Fruit fly (Drosophila melanogaster) whole organism, embryonic: ENCODE results near the gene wls.

Experiments used
- Adf1 ChIP-seq: fragments of 200-800 bp; sonication (Bioruptor generic); IDR thresholded peaks from 2 replicates; pipeline ENCODE4 v1.3.6; 2022; ENCODE audit warnings: missing biosample characterization, missing genetic modification characterization
- B-H2 ChIP-seq: fragments of 200-800 bp; sonication (Bioruptor generic); optimal IDR thresholded peaks from 2 replicates; lab custom pipeline; 2018; ENCODE audit warnings: missing biosample characterization, mild to moderate bottlenecking, missing genetic modification characterization
- BtbVII ChIP-seq: fragments of 200-800 bp; sonication (Bioruptor generic); optimal IDR thresholded peaks from 3 replicates; lab custom pipeline; 2017; ENCODE audit warnings: missing biosample characterization, mild to moderate bottlenecking, missing genetic modification characterization
- CG10654 ChIP-seq: fragments of 200-800 bp; sonication (Bioruptor generic); optimal IDR thresholded peaks from 2 replicates; lab custom pipeline; 2016; ENCODE audit warnings: missing biosample characterization, missing genetic modification characterization
- CG11456 ChIP-seq: fragments of 200-800 bp; sonication (Bioruptor generic); IDR thresholded peaks from 3 replicates; pipeline ENCODE4 v1.3.6; 2022; ENCODE audit warnings: missing biosample characterization, missing genetic modification characterization
- CG11723 ChIP-seq: fragments of 200-800 bp; sonication (Bioruptor generic); optimal IDR thresholded peaks from 2 replicates; lab custom pipeline; 2017; ENCODE audit warnings: missing biosample characterization, mild to moderate bottlenecking, missing genetic modification characterization
- CG12219 ChIP-seq: fragments of 200-800 bp; sonication (Bioruptor generic); optimal IDR thresholded peaks from 3 replicates; lab custom pipeline; 2018; ENCODE audit warnings: missing biosample characterization, mild to moderate bottlenecking, missing genetic modification characterization
- CG12299 ChIP-seq: fragments of 200-800 bp; sonication (Bioruptor generic); optimal IDR thresholded peaks from 2 replicates; lab custom pipeline; 2018; ENCODE audit warnings: missing biosample characterization, mild to moderate bottlenecking, missing genetic modification characterization
- CG12391 ChIP-seq: fragments of 200-800 bp; sonication (Bioruptor generic); optimal IDR thresholded peaks from 3 replicates; lab custom pipeline; 2018; ENCODE audit warnings: missing biosample characterization, mild to moderate bottlenecking, missing genetic modification characterization, moderate library complexity
- CG1529 ChIP-seq: fragments of 200-800 bp; sonication (Bioruptor generic); optimal IDR thresholded peaks from 3 replicates; lab custom pipeline; 2018; ENCODE audit warnings: missing biosample characterization, missing genetic modification characterization
- CG16813 ChIP-seq: fragments of 200-800 bp; sonication (Bioruptor generic); IDR thresholded peaks from 3 replicates; pipeline ENCODE4 v1.3.6; 2022; ENCODE audit warnings: missing biosample characterization, missing genetic modification characterization; ENCODE audit not compliant: partially characterized antibody
- CG17829 ChIP-seq: fragments of 200-800 bp; optimal IDR thresholded peaks from 2 replicates; lab custom pipeline; 2019; ENCODE audit warnings: missing biosample characterization, mild to moderate bottlenecking, missing genetic modification characterization, moderate library complexity
- CG2120 ChIP-seq: fragments of 200-800 bp; sonication (Bioruptor generic); optimal IDR thresholded peaks from 3 replicates; lab custom pipeline; 2016; ENCODE audit warnings: missing biosample characterization, missing genetic modification characterization
- CG2678 ChIP-seq: fragments of 200-800 bp; sonication (Bioruptor generic); optimal IDR thresholded peaks from 3 replicates; lab custom pipeline; 2019; ENCODE audit warnings: missing biosample characterization, mild to moderate bottlenecking, missing genetic modification characterization, moderate library complexity
- CG2712 ChIP-seq: fragments of 200-800 bp; optimal IDR thresholded peaks from 3 replicates; lab custom pipeline; 2019; ENCODE audit warnings: missing biosample characterization, mild to moderate bottlenecking, missing genetic modification characterization, moderate library complexity
- CG2889 ChIP-seq: fragments of 200-800 bp; sonication (Bioruptor generic); IDR thresholded peaks from 3 replicates; pipeline ENCODE4 v1.3.6; 2022; ENCODE audit warnings: missing biosample characterization, missing genetic modification characterization
- CG30020 ChIP-seq: fragments of 200-800 bp; optimal IDR thresholded peaks from 2 replicates; lab custom pipeline; 2019; ENCODE audit warnings: missing biosample characterization, mild to moderate bottlenecking, missing genetic modification characterization, moderate library complexity
- CG3065 ChIP-seq: fragments of 200-800 bp; sonication (Bioruptor generic); optimal IDR thresholded peaks from 2 replicates; lab custom pipeline; 2016; ENCODE audit warnings: missing biosample characterization, missing genetic modification characterization
- CG31441 ChIP-seq: fragments of 200-800 bp; sonication (Bioruptor generic); IDR thresholded peaks from 2 replicates; pipeline ENCODE4 v1.3.6; 2022; ENCODE audit warnings: missing biosample characterization, missing genetic modification characterization
- CG32532 ChIP-seq: fragments of 200-800 bp; sonication (Bioruptor generic); IDR thresholded peaks from 2 replicates; pipeline ENCODE4 v1.3.6; 2022; ENCODE audit warnings: missing biosample characterization, missing genetic modification characterization
- CG34422 ChIP-seq: fragments of 200-800 bp; sonication (Bioruptor generic); IDR thresholded peaks from 3 replicates; pipeline ENCODE4 v1.3.6; 2022; ENCODE audit warnings: missing biosample characterization, missing genetic modification characterization
- CG5245 ChIP-seq: fragments of 200-800 bp; sonication (Bioruptor generic); optimal IDR thresholded peaks from 3 replicates; lab custom pipeline; 2016; ENCODE audit warnings: missing biosample characterization, missing genetic modification characterization
- CG6689 ChIP-seq: fragments of 200-800 bp; sonication (Bioruptor generic); IDR thresholded peaks from 2 replicates; pipeline ENCODE4 v1.3.6; 2022; ENCODE audit warnings: missing biosample characterization, missing genetic modification characterization
- CG7839 ChIP-seq: fragments of 200-800 bp; sonication (Bioruptor generic); optimal IDR thresholded peaks from 3 replicates; lab custom pipeline; 2018; ENCODE audit warnings: missing biosample characterization, mild to moderate bottlenecking, missing genetic modification characterization, moderate library complexity
- CG9932 ChIP-seq: fragments of 200-800 bp; sonication (Bioruptor generic); IDR thresholded peaks from 2 replicates; pipeline ENCODE4 v1.3.6; 2022; ENCODE audit warnings: missing biosample characterization, missing genetic modification characterization
- CoRest ChIP-seq: fragments of 200-800 bp; sonication (Bioruptor generic); optimal IDR thresholded peaks from 3 replicates; lab custom pipeline; 2018; ENCODE audit warnings: missing biosample characterization, mild to moderate bottlenecking, missing genetic modification characterization, moderate library complexity
- Dad ChIP-seq: fragments of 200-800 bp; sonication (Bioruptor generic); optimal IDR thresholded peaks from 3 replicates; lab custom pipeline; 2016; ENCODE audit warnings: missing biosample characterization, missing genetic modification characterization
- Doc2 ChIP-seq: fragments of 200-800 bp; sonication (Bioruptor generic); IDR thresholded peaks from 2 replicates; pipeline ENCODE4 v1.3.6; 2022; ENCODE audit warnings: missing biosample characterization, missing genetic modification characterization
- Fer3 ChIP-seq: fragments of 200-800 bp; sonication (Bioruptor generic); optimal IDR thresholded peaks from 2 replicates; lab custom pipeline; 2018; ENCODE audit warnings: missing biosample characterization, mild to moderate bottlenecking, missing genetic modification characterization, moderate library complexity
- HHEX ChIP-seq: fragments of 200-800 bp; sonication (Bioruptor generic); optimal IDR thresholded peaks from 3 replicates; lab custom pipeline; 2017; ENCODE audit warnings: missing biosample characterization, mild to moderate bottlenecking, missing genetic modification characterization, missing genetic modification reagents
- HLH4C ChIP-seq: fragments of 200-800 bp; sonication (Bioruptor generic); IDR thresholded peaks from 3 replicates; pipeline ENCODE4 v1.3.6; 2022; ENCODE audit warnings: missing biosample characterization, missing genetic modification characterization; ENCODE audit not compliant: partially characterized antibody
- Nf-YB ChIP-seq: fragments of 200-800 bp; sonication (Bioruptor generic); optimal IDR thresholded peaks from 3 replicates; lab custom pipeline; 2019; ENCODE audit warnings: missing biosample characterization, mild to moderate bottlenecking, missing genetic modification characterization, moderate library complexity
- Side ChIP-seq: fragments of 200-800 bp; sonication (Bioruptor generic); optimal IDR thresholded peaks from 2 replicates; lab custom pipeline; 2016; ENCODE audit warnings: missing biosample characterization, missing genetic modification characterization
- Sox100B ChIP-seq: fragments of 200-800 bp; sonication (Bioruptor generic); optimal IDR thresholded peaks from 3 replicates; lab custom pipeline; 2018; ENCODE audit warnings: missing biosample characterization, mild to moderate bottlenecking, missing genetic modification characterization
- Sox102F ChIP-seq: fragments of 200-800 bp; sonication (Bioruptor generic); optimal IDR thresholded peaks from 2 replicates; lab custom pipeline; 2018; ENCODE audit warnings: missing biosample characterization, mild to moderate bottlenecking, missing genetic modification characterization, moderate library complexity
- Usf ChIP-seq: fragments of 200-800 bp; sonication (Bioruptor generic); optimal IDR thresholded peaks from 2 replicates; lab custom pipeline; 2017; ENCODE audit warnings: missing genotype, missing biosample characterization, missing genetic modification characterization
- Xbp1 ChIP-seq: fragments of 200-800 bp; sonication (Bioruptor generic); optimal IDR thresholded peaks from 3 replicates; lab custom pipeline; 2016; ENCODE audit warnings: missing biosample characterization, mild to moderate bottlenecking, missing genetic modification characterization
- bab2 ChIP-seq: fragments of 200-800 bp; sonication (Bioruptor generic); optimal IDR thresholded peaks from 2 replicates; lab custom pipeline; 2016; ENCODE audit warnings: missing biosample characterization, missing genetic modification characterization
- bsh ChIP-seq, 2 experiments: fragments of 200-800 bp; sonication (Bioruptor generic); optimal IDR thresholded peaks; 2 replicates each; lab custom pipeline; 2017 to 2018; ENCODE audit warnings: mild to moderate bottlenecking in 2 of 2, missing biosample characterization in 2 of 2, missing genetic modification characterization in 2 of 2, moderate library complexity in 1 of 2
- ci ChIP-seq: fragments of 200-800 bp; sonication (Bioruptor generic); IDR thresholded peaks from 3 replicates; pipeline ENCODE4 v1.3.6; 2022; ENCODE audit warnings: missing biosample characterization, missing genetic modification characterization
- dmrt11E ChIP-seq: fragments of 200-800 bp; sonication (Bioruptor generic); optimal IDR thresholded peaks from 3 replicates; lab custom pipeline; 2018; ENCODE audit warnings: missing biosample characterization, mild to moderate bottlenecking, missing genetic modification characterization, moderate library complexity
- eyg ChIP-seq: fragments of 200-800 bp; sonication (Bioruptor generic); optimal IDR thresholded peaks from 3 replicates; lab custom pipeline; 2016; ENCODE audit warnings: missing biosample characterization, missing genetic modification characterization
- grau ChIP-seq: fragments of 200-800 bp; optimal IDR thresholded peaks from 3 replicates; lab custom pipeline; 2019; ENCODE audit warnings: missing biosample characterization, mild to moderate bottlenecking, missing genetic modification characterization, moderate library complexity
- gt ChIP-seq: fragments of 200-800 bp; sonication (Bioruptor generic); IDR thresholded peaks from 2 replicates; pipeline ENCODE4 v1.3.6; 2022; ENCODE audit warnings: missing biosample characterization, missing genetic modification characterization
- lbe ChIP-seq: fragments of 200-800 bp; sonication (Bioruptor generic); optimal IDR thresholded peaks from 2 replicates; lab custom pipeline; 2016; ENCODE audit warnings: missing biosample characterization, mild to moderate bottlenecking, missing genetic modification characterization
- lmd ChIP-seq: fragments of 200-800 bp; sonication (Bioruptor generic); IDR thresholded peaks from 2 replicates; pipeline ENCODE4 v1.3.6; 2022; ENCODE audit warnings: missing biosample characterization, missing genetic modification characterization
- pb ChIP-seq: fragments of 200-800 bp; sonication (Bioruptor generic); optimal IDR thresholded peaks from 3 replicates; lab custom pipeline; 2016; ENCODE audit warnings: missing biosample characterization, missing genetic modification characterization
- pnt ChIP-seq: fragments of 200-800 bp; sonication (Bioruptor generic); optimal IDR thresholded peaks from 3 replicates; lab custom pipeline; 2016; ENCODE audit warnings: missing biosample characterization, missing genetic modification characterization
- row ChIP-seq: fragments of 200-800 bp; sonication (Bioruptor generic); IDR thresholded peaks from 3 replicates; pipeline ENCODE4 v1.3.6; 2022; ENCODE audit warnings: missing biosample characterization, missing genetic modification characterization
- unpg ChIP-seq: fragments of 200-800 bp; sonication (Bioruptor generic); optimal IDR thresholded peaks from 3 replicates; lab custom pipeline; 2018; ENCODE audit warnings: missing biosample characterization, mild to moderate bottlenecking, missing genetic modification characterization, moderate library complexity
- zen ChIP-seq: fragments of 200-800 bp; sonication (Bioruptor generic); optimal IDR thresholded peaks from 3 replicates; lab custom pipeline; 2018; ENCODE audit warnings: missing biosample characterization, mild to moderate bottlenecking, missing genetic modification characterization, moderate library complexity
- zen2 ChIP-seq: fragments of 200-800 bp; sonication (Bioruptor generic); IDR thresholded peaks from 3 replicates; pipeline ENCODE4 v1.3.6; 2022; ENCODE audit warnings: missing biosample characterization, missing genetic modification characterization; ENCODE audit not compliant: partially characterized antibody

wls gene

dm6 chr3L:11204852-11205251, 35.4 kb upstream of the wls start (continued):
- no peak for TF ChIP-seq Sox102F (GFP tag; lab: Kevin White, UChicago)
- no peak for TF ChIP-seq CG12219
- TF ChIP-seq B-H2, result no peak
- peak; percentile 37; the same call in 1 of the 2 replicates for TF ChIP-seq lmd (GFP tag; lab: Robert Waterston, UW)
- no peak for TF ChIP-seq CG10654 (GFP tag; lab: Kevin White, UChicago)
- TF ChIP-seq CG12391 (tag; lab: Kevin White, UChicago), result peak; percentile 11
- TF ChIP-seq Dad (GFP tag; lab: Kevin White, UChicago), result no peak
- peak; percentile 60 for TF ChIP-seq CG9932 (GFP tag; lab: Robert Waterston, UW)
- TF ChIP-seq HHEX (GFP tag; lab: Kevin White, UChicago), result no peak
- no peak for TF ChIP-seq zen
- peak; percentile 25 for TF ChIP-seq CG7839 (tag; lab: Kevin White, UChicago)
- TF ChIP-seq bab2, result no peak
- TF ChIP-seq Nf-YB (GFP tag; lab: Kevin White, UChicago), result no peak
- peak; percentile 3 for TF ChIP-seq CG17829 (tag; lab: Kevin White, UChicago)
- TF ChIP-seq BtbVII (GFP tag; lab: Kevin White, UChicago), result no peak
- peak; percentile 7 for TF ChIP-seq CG2120 (GFP tag; lab: Kevin White, UChicago)
- no peak for TF ChIP-seq CG6689
- TF ChIP-seq lbe (GFP tag; lab: Kevin White, UChicago), result no peak
- TF ChIP-seq CG30020 (tag; lab: Kevin White, UChicago), result no peak
- no peak for TF ChIP-seq Adf1 (GFP tag; lab: Robert Waterston, UW)
- no peak for TF ChIP-seq eyg (GFP tag; lab: Kevin White, UChicago)
- TF ChIP-seq Side, result no peak
- peak; percentile 17 for TF ChIP-seq dmrt11E
- TF ChIP-seq gt (GFP tag; lab: Robert Waterston, UW), result no peak
- peak; percentile 45; the same call in 2 of the 3 replicates for TF ChIP-seq row (GFP tag; lab: Robert Waterston, UW)
- no peak for TF ChIP-seq CG3065 (GFP tag; lab: Kevin White, UChicago)
- TF ChIP-seq grau (tag; lab: Kevin White, UChicago), result peak; percentile 87
- TF ChIP-seq CG1529 (GFP tag; lab: Kevin White, UChicago), result no peak
- TF ChIP-seq CG2712 (tag; lab: Kevin White, UChicago), result peak; percentile 43
- TF ChIP-seq ci (GFP tag; lab: Robert Waterston, UW), result no peak
- no peak for TF ChIP-seq CG16813 (GFP tag; lab: Robert Waterston, UW)
- TF ChIP-seq CG12299 (tag; lab: Kevin White, UChicago), result no peak
- TF ChIP-seq Sox100B (GFP tag; lab: Kevin White, UChicago), result no peak
- TF ChIP-seq pnt (GFP tag; lab: Kevin White, UChicago), result no peak
- TF ChIP-seq Doc2 (GFP tag; lab: Robert Waterston, UW), result no peak
- no peak for TF ChIP-seq zen2 (GFP tag; lab: Robert Waterston, UW)
- no peak for TF ChIP-seq CG2889 (GFP tag; lab: Robert Waterston, UW)
- TF ChIP-seq CG34422, result no peak
- no peak for TF ChIP-seq HLH4C (GFP tag; lab: Robert Waterston, UW)
- TF ChIP-seq bsh (GFP tag; optimal IDR thresholded peaks at IDR 0.05; lab: Kevin White, UChicago), result peak in 1 of 2 experiments; percentile 30
- peak; percentile 63; the same call in 1 of the 2 replicates for TF ChIP-seq CG32532 (GFP tag; lab: Robert Waterston, UW)
- no peak for TF ChIP-seq pb (GFP tag; lab: Kevin White, UChicago)
- no peak for TF ChIP-seq CG11456 (GFP tag; lab: Robert Waterston, UW)
- no peak for TF ChIP-seq Fer3 (tag; lab: Kevin White, UChicago)
- no peak for TF ChIP-seq CG5245 (GFP tag; lab: Kevin White, UChicago)
- TF ChIP-seq CG2678 (tag; lab: Kevin White, UChicago), result peak; percentile 48
- no peak for TF ChIP-seq CG11723 (GFP tag; lab: Kevin White, UChicago)
- TF ChIP-seq Xbp1, result no peak
- no peak for TF ChIP-seq Usf
- peak; percentile 20 for TF ChIP-seq CoRest
- TF ChIP-seq unpg (GFP tag; lab: Kevin White, UChicago), result peak; percentile 28
- no peak for TF ChIP-seq CG31441
